Worm (Caenorhabditis elegans) whole organism, young adult: ENCODE data around the gene F59A7.5.
A peak's percentile ranks its signal among the peaks of the same experiment; 100 is the strongest.

ENCODE experiments used
- B0019.2 ChIP-seq: fragments of 200-800 bp; sonication (Bioruptor generic); conservative IDR thresholded peaks from 2 replicates; pipeline ENCODE4 v1.3.6; 2022; ENCODE audit warnings: missing genetic modification reagents, missing genetic modification characterization, missing compliant biosample characterization
- B0035.1 ChIP-seq: sonication (generic microtip); optimal IDR thresholded peaks from 2 replicates; lab custom pipeline; 2016; ENCODE audit warnings: missing genetic modification characterization, mild to moderate bottlenecking, missing compliant biosample characterization, missing genotype, missing genetic modification reagents
- B0261.1 ChIP-seq: sonication (generic microtip); optimal IDR thresholded peaks from 2 replicates; lab custom pipeline; 2016; ENCODE audit warnings: mild to moderate bottlenecking, missing genetic modification characterization, moderate library complexity, missing compliant biosample characterization
- C06A6.2 ChIP-seq: fragments of 200-800 bp; sonication (Bioruptor generic); conservative IDR thresholded peaks from 2 replicates; pipeline ENCODE4 v1.3.6; 2022; ENCODE audit warnings: missing genetic modification characterization, missing compliant biosample characterization
- D2030.7 ChIP-seq: fragments of 200-800 bp; sonication (Bioruptor generic); IDR thresholded peaks from 2 replicates; pipeline ENCODE4 v1.3.6; 2022; ENCODE audit warnings: missing genetic modification reagents, missing genetic modification characterization, missing compliant biosample characterization
- F33H1.4 ChIP-seq: fragments of 200-800 bp; sonication (Bioruptor generic); IDR thresholded peaks from 2 replicates; pipeline ENCODE4 v1.3.6; 2022; ENCODE audit warnings: missing genetic modification reagents, missing genetic modification characterization, missing compliant biosample characterization
- F57A8.1 ChIP-seq: fragments of 200-800 bp; sonication (Bioruptor generic); optimal IDR thresholded peaks from 2 replicates; lab custom pipeline; 2018; ENCODE audit warnings: mild to moderate bottlenecking, missing genetic modification characterization, moderate library complexity, missing compliant biosample characterization
- K11D2.4 ChIP-seq: fragments of 200-800 bp; sonication (Bioruptor generic); IDR thresholded peaks from 2 replicates; pipeline ENCODE4 v1.3.6; 2022; ENCODE audit warnings: missing genetic modification reagents, missing genetic modification characterization, missing compliant biosample characterization
- K12H6.12 ChIP-seq: fragments of 200-800 bp; sonication (Bioruptor generic); optimal IDR thresholded peaks from 2 replicates; lab custom pipeline; 2018; ENCODE audit warnings: mild to moderate bottlenecking, missing genetic modification characterization, missing compliant biosample characterization
- Y53G8AR.9 ChIP-seq: fragments of 200-800 bp; sonication (Bioruptor generic); conservative IDR thresholded peaks from 2 replicates; pipeline ENCODE4 v1.3.6; 2022; ENCODE audit warnings: missing genetic modification reagents, missing genetic modification characterization, missing compliant biosample characterization
- Y56A3A.18 ChIP-seq: fragments of 200-800 bp; sonication (Bioruptor generic); IDR thresholded peaks from 2 replicates; pipeline ENCODE4 v1.3.6; 2022; ENCODE audit warnings: missing genetic modification reagents, missing genetic modification characterization, missing compliant biosample characterization
- Y67H2A.10 ChIP-seq: fragments of 200-800 bp; sonication (Bioruptor generic); conservative IDR thresholded peaks from 2 replicates; pipeline ENCODE4 v1.3.6; 2022; ENCODE audit warnings: missing genetic modification reagents, missing genetic modification characterization, missing compliant biosample characterization
- Y79H2A.3 ChIP-seq: fragments of 200-800 bp; sonication (Bioruptor generic); conservative IDR thresholded peaks from 2 replicates; pipeline ENCODE4 v1.3.6; 2022; ENCODE audit warnings: missing genetic modification reagents, missing genetic modification characterization, missing compliant biosample characterization
- Y95B8A.8 ChIP-seq: fragments of 200-800 bp; sonication (Bioruptor generic); IDR thresholded peaks from 2 replicates; pipeline ENCODE4 v1.3.6; 2022; ENCODE audit warnings: missing genetic modification reagents, missing genetic modification characterization, missing compliant biosample characterization
- ZK185.1 ChIP-seq: sonication (generic microtip); optimal IDR thresholded peaks from 2 replicates; lab custom pipeline; 2016; ENCODE audit warnings: mild to moderate bottlenecking, missing genetic modification characterization, missing compliant biosample characterization; ENCODE audit not compliant: poor library complexity, severe bottlenecking
- ccch-3 ChIP-seq: fragments of 200-800 bp; sonication (Bioruptor generic); optimal IDR thresholded peaks from 2 replicates; lab custom pipeline; 2018; ENCODE audit warnings: mild to moderate bottlenecking, missing genetic modification characterization, missing compliant biosample characterization
- cebp-1 ChIP-seq, 2 experiments: fragments of 200-800 bp in 1 of 2; sonication (Bioruptor generic) in 1 of 2; sonication (generic microtip) in 1 of 2; IDR thresholded peaks in 1 of 2; optimal IDR thresholded peaks in 1 of 2; 2 replicates each; pipeline versions ENCODE4 v1.3.6 to Lab custom; 2017 to 2022; ENCODE audit warnings: missing compliant biosample characterization in 2 of 2, missing genetic modification characterization in 2 of 2, mild to moderate bottlenecking in 1 of 2, missing genetic modification reagents in 1 of 2, moderate library complexity in 1 of 2
- ceh-27 ChIP-seq: fragments of 200-800 bp; sonication (Bioruptor generic); optimal IDR thresholded peaks from 2 replicates; lab custom pipeline; 2018; ENCODE audit warnings: mild to moderate bottlenecking, missing genetic modification characterization, moderate library complexity, missing compliant biosample characterization
- ceh-58 ChIP-seq: fragments of 200-800 bp; sonication (Bioruptor generic); IDR thresholded peaks from 2 replicates; pipeline ENCODE4 v1.3.6; 2022; ENCODE audit warnings: missing genetic modification characterization, missing compliant biosample characterization
- chd-7 ChIP-seq: sonication (generic microtip); optimal IDR thresholded peaks from 2 replicates; lab custom pipeline; 2016; ENCODE audit warnings: mild to moderate bottlenecking, missing genetic modification characterization, moderate library complexity, missing compliant biosample characterization
- dpff-1 ChIP-seq: sonication (generic microtip); optimal IDR thresholded peaks from 2 replicates; lab custom pipeline; 2017; ENCODE audit warnings: mild to moderate bottlenecking, missing genetic modification characterization, missing compliant biosample characterization
- ekl-4 ChIP-seq: fragments of 200-800 bp; sonication (Bioruptor generic); IDR thresholded peaks from 2 replicates; pipeline ENCODE4 v1.3.6; 2022; ENCODE audit warnings: missing genetic modification reagents, missing genetic modification characterization, missing compliant biosample characterization
- him-1 ChIP-seq: sonication (generic microtip); optimal IDR thresholded peaks from 2 replicates; lab custom pipeline; 2016; ENCODE audit warnings: missing genotype, missing genetic modification reagents, missing genetic modification characterization, missing compliant biosample characterization
- hlh-12 ChIP-seq: sonication (generic microtip); optimal IDR thresholded peaks from 2 replicates; lab custom pipeline; 2016; ENCODE audit warnings: missing genetic modification characterization, missing compliant biosample characterization
- hmg-1.2 ChIP-seq: fragments of 200-800 bp; sonication (Bioruptor generic); IDR thresholded peaks from 2 replicates; pipeline ENCODE4 v1.3.6; 2022; ENCODE audit warnings: missing genetic modification reagents, missing genetic modification characterization, missing compliant biosample characterization
- hmg-20 ChIP-seq: fragments of 200-800 bp; sonication (Bioruptor generic); IDR thresholded peaks from 2 replicates; pipeline ENCODE4 v1.3.6; 2022; ENCODE audit warnings: missing genetic modification reagents, missing genetic modification characterization, missing compliant biosample characterization
- lin-40 ChIP-seq: sonication (generic microtip); optimal IDR thresholded peaks from 2 replicates; lab custom pipeline; 2016; ENCODE audit warnings: missing genetic modification characterization, mild to moderate bottlenecking, missing compliant biosample characterization, missing genotype, missing genetic modification reagents
- lin-54 ChIP-seq: fragments of 200-800 bp; sonication (Bioruptor generic); optimal IDR thresholded peaks from 2 replicates; lab custom pipeline; 2018; ENCODE audit warnings: mild to moderate bottlenecking, missing genetic modification characterization, missing compliant biosample characterization
- lir-1 ChIP-seq: fragments of 200-800 bp; sonication (Bioruptor generic); conservative IDR thresholded peaks from 2 replicates; pipeline ENCODE4 v1.3.6; 2022; ENCODE audit warnings: missing genetic modification reagents, missing genetic modification characterization, missing compliant biosample characterization
- madf-6 ChIP-seq: fragments of 200-800 bp; sonication (Bioruptor generic); IDR thresholded peaks from 2 replicates; pipeline ENCODE4 v1.3.6; 2022; ENCODE audit warnings: missing genetic modification reagents, missing genetic modification characterization, missing compliant biosample characterization
- mes-4 ChIP-seq: sonication (generic microtip); optimal IDR thresholded peaks from 2 replicates; lab custom pipeline; 2016; ENCODE audit warnings: missing genotype, missing genetic modification characterization, missing compliant biosample characterization
- mxl-1 ChIP-seq: sonication (generic microtip); optimal IDR thresholded peaks from 2 replicates; lab custom pipeline; 2016; ENCODE audit warnings: missing genetic modification characterization, missing compliant biosample characterization
- nfya-2 ChIP-seq: fragments of 200-800 bp; sonication (Bioruptor generic); IDR thresholded peaks from 2 replicates; pipeline ENCODE4 v1.3.6; 2022; ENCODE audit warnings: missing genetic modification reagents, missing genetic modification characterization, missing compliant biosample characterization
- nfyb-1 ChIP-seq: fragments of 200-800 bp; sonication (Bioruptor generic); IDR thresholded peaks from 2 replicates; pipeline ENCODE4 v1.3.6; 2022; ENCODE audit warnings: missing genetic modification reagents, missing genetic modification characterization, missing compliant biosample characterization
- nhr-120 ChIP-seq: fragments of 200-800 bp; sonication (Bioruptor generic); IDR thresholded peaks from 2 replicates; pipeline ENCODE4 v1.3.6; 2022; ENCODE audit warnings: missing genetic modification characterization, missing compliant biosample characterization
- nhr-179 ChIP-seq: sonication (generic microtip); optimal IDR thresholded peaks from 2 replicates; lab custom pipeline; 2016; ENCODE audit warnings: mild to moderate bottlenecking, missing genetic modification characterization, missing compliant biosample characterization
- pha-4 ChIP-seq: fragments of 150-350 bp; sonication (generic microtip); optimal IDR thresholded peaks from 2 replicates; lab custom pipeline; 2014; ENCODE audit warnings: missing biosample characterization, missing genetic modification reagents, missing genetic modification characterization
- rcor-1 ChIP-seq: fragments of 200-800 bp; sonication (Bioruptor generic); IDR thresholded peaks from 2 replicates; pipeline ENCODE4 v1.3.6; 2022; ENCODE audit warnings: missing genetic modification reagents, missing genetic modification characterization, missing compliant biosample characterization
- repo-1 ChIP-seq: sonication (generic microtip); optimal IDR thresholded peaks from 2 replicates; lab custom pipeline; 2017; ENCODE audit warnings: mild to moderate bottlenecking, missing genetic modification characterization, missing compliant biosample characterization
- sptf-2 ChIP-seq: fragments of 200-800 bp; sonication (Bioruptor generic); optimal IDR thresholded peaks from 2 replicates; lab custom pipeline; 2018; ENCODE audit warnings: mild to moderate bottlenecking, missing genetic modification characterization, missing compliant biosample characterization
- tbx-9 ChIP-seq: sonication (generic microtip); optimal IDR thresholded peaks from 2 replicates; lab custom pipeline; 2016; ENCODE audit warnings: borderline replicate concordance, missing genetic modification characterization, inconsistent platforms, missing compliant biosample characterization
- tlf-1 ChIP-seq: fragments of 200-800 bp; sonication (Bioruptor generic); optimal IDR thresholded peaks from 2 replicates; lab custom pipeline; 2018; ENCODE audit warnings: mild to moderate bottlenecking, missing genetic modification characterization, missing compliant biosample characterization
- xnd-1 ChIP-seq: sonication (generic microtip); optimal IDR thresholded peaks from 2 replicates; lab custom pipeline; 2016; ENCODE audit warnings: missing genotype, missing genetic modification reagents, missing genetic modification characterization, missing compliant biosample characterization
- zfh-2 ChIP-seq: fragments of 200-800 bp; sonication (Bioruptor generic); conservative IDR thresholded peaks from 2 replicates; pipeline ENCODE4 v1.3.6; 2022; ENCODE audit warnings: missing genetic modification reagents, missing genetic modification characterization, missing compliant biosample characterization
- zim-3 ChIP-seq: sonication (generic microtip); optimal IDR thresholded peaks from 2 replicates; lab custom pipeline; 2017; ENCODE audit warnings: mild to moderate bottlenecking, missing genetic modification characterization, moderate library complexity, missing compliant biosample characterization
- ztf-22 ChIP-seq: fragments of 200-800 bp; sonication (Bioruptor generic); optimal IDR thresholded peaks from 2 replicates; lab custom pipeline; 2018; ENCODE audit warnings: mild to moderate bottlenecking, missing genetic modification characterization, moderate library complexity, missing compliant biosample characterization
- ztf-25 ChIP-seq: fragments of 200-800 bp; sonication (Bioruptor generic); IDR thresholded peaks from 2 replicates; pipeline ENCODE4 v1.3.6; 2022; ENCODE audit warnings: missing genetic modification reagents, missing genetic modification characterization, missing compliant biosample characterization
- ztf-28 ChIP-seq: fragments of 200-800 bp; sonication (Bioruptor generic); IDR thresholded peaks from 2 replicates; pipeline ENCODE4 v1.3.6; 2022; ENCODE audit warnings: missing genetic modification reagents, missing genetic modification characterization, missing compliant biosample characterization
- ztf-3 ChIP-seq: fragments of 200-800 bp; sonication (Bioruptor generic); optimal IDR thresholded peaks from 2 replicates; lab custom pipeline; 2018; ENCODE audit warnings: mild to moderate bottlenecking, missing genetic modification characterization, missing compliant biosample characterization

Gene F59A7.5

ce11 chrV:2067419-2067818, 44.9 kb downstream of the F59A7.5 start:
- TF ChIP-seq zfh-2 (GFP tag; lab: Robert Waterston, UW) (no peak), madf-6 (GFP tag; lab: Robert Waterston, UW) (peak; percentile 89), ztf-22 (GFP tag; lab: Kevin White, UChicago) (no peak), zim-3 (tag; lab: Kevin White, UChicago) (no peak), ztf-3 (GFP tag; lab: Kevin White, UChicago) (no peak), Y95B8A.8 (GFP tag; lab: Robert Waterston, UW) (no peak), ceh-58 (no peak), tbx-9 (no peak), hmg-20 (GFP tag; lab: Robert Waterston, UW) (no peak), ZK185.1 (no peak), ceh-27 (GFP tag; lab: Kevin White, UChicago) (no peak), rcor-1 (0 out of 2 replicates have a peak, but pooled peaks have one; percentile 8), nhr-120 (GFP tag; lab: Robert Waterston, UW) (no peak), pha-4 (no peak), Y53G8AR.9 (GFP tag; lab: Robert Waterston, UW) (no peak), ccch-3 (GFP tag; lab: Kevin White, UChicago) (no peak), nhr-179 (tag; lab: Kevin White, UChicago) (no peak), F57A8.1 (GFP tag; lab: Kevin White, UChicago) (no peak), chd-7 (tag; lab: Kevin White, UChicago) (no peak), cebp-1 (GFP tag; IDR thresholded peaks at IDR 0.05; lab: Robert Waterston, UW) (no peak), cebp-1 (tag; optimal IDR thresholded peaks at IDR 0.05; lab: Kevin White, UChicago) (no peak), K11D2.4 (GFP tag; lab: Robert Waterston, UW) (no peak), ztf-25 (GFP tag; lab: Robert Waterston, UW) (no peak), B0261.1 (no peak), mxl-1 (no peak), hmg-1.2 (GFP tag; lab: Robert Waterston, UW) (peak; percentile 33; the same call in 1 of the 2 replicates), D2030.7 (peak; percentile 88), F33H1.4 (GFP tag; lab: Robert Waterston, UW) (peak; percentile 91), Y67H2A.10 (GFP tag; lab: Robert Waterston, UW) (0 out of 2 replicates have a peak, but pooled peaks have one; percentile 30), ztf-28 (no peak), dpff-1 (no peak), him-1 (tag; lab: Kevin White, UChicago) (no peak), lir-1 (no peak), sptf-2 (GFP tag; lab: Kevin White, UChicago) (no peak), C06A6.2 (no peak), K12H6.12 (no peak), nfyb-1 (no peak), lin-40 (no peak), xnd-1 (peak; percentile 52), mes-4 (no peak), B0035.1 (tag; lab: Kevin White, UChicago) (no peak), B0019.2 (peak; percentile 55; the same call in 1 of the 2 replicates), hlh-12 (tag; lab: Kevin White, UChicago) (no peak), nfya-2 (no peak), repo-1 (no peak), tlf-1 (GFP tag; lab: Kevin White, UChicago) (peak; percentile 33), lin-54 (peak; percentile 1), Y79H2A.3 (GFP tag; lab: Robert Waterston, UW) (no peak), Y56A3A.18 (no peak), ekl-4 (no peak)
